Fruit fly (Drosophila melanogaster) whole organism, embryonic: ENCODE data around the gene CG31431.

Experiments used
- B-H2 ChIP-seq: fragments of 200-800 bp; sonication (Bioruptor generic); optimal IDR thresholded peaks from 2 replicates; lab custom pipeline; 2018; ENCODE audit warnings: missing biosample characterization, mild to moderate bottlenecking, missing genetic modification characterization
- BtbVII ChIP-seq: fragments of 200-800 bp; sonication (Bioruptor generic); optimal IDR thresholded peaks from 3 replicates; lab custom pipeline; 2017; ENCODE audit warnings: missing biosample characterization, mild to moderate bottlenecking, missing genetic modification characterization
- Bteb2 ChIP-seq: fragments of 200-800 bp; sonication (Bioruptor generic); optimal IDR thresholded peaks from 2 replicates; lab custom pipeline; 2016; ENCODE audit warnings: missing biosample characterization, missing genetic modification characterization
- CG1024 ChIP-seq: fragments of 200-800 bp; sonication (Bioruptor generic); IDR thresholded peaks from 2 replicates; pipeline ENCODE4 v1.3.6; 2022; ENCODE audit warnings: missing biosample characterization, missing genetic modification characterization
- CG10267 ChIP-seq: fragments of 200-800 bp; sonication (Bioruptor generic); optimal IDR thresholded peaks from 2 replicates; lab custom pipeline; 2018; ENCODE audit warnings: missing biosample characterization, mild to moderate bottlenecking, missing genetic modification characterization, moderate library complexity
- CG11398 ChIP-seq: fragments of 200-800 bp; sonication (Bioruptor generic); optimal IDR thresholded peaks from 2 replicates; lab custom pipeline; 2016; ENCODE audit warnings: missing biosample characterization, missing genetic modification characterization
- CG11723 ChIP-seq: fragments of 200-800 bp; sonication (Bioruptor generic); optimal IDR thresholded peaks from 2 replicates; lab custom pipeline; 2017; ENCODE audit warnings: missing biosample characterization, mild to moderate bottlenecking, missing genetic modification characterization
- CG13287 ChIP-seq: fragments of 200-800 bp; sonication (Bioruptor generic); IDR thresholded peaks from 2 replicates; pipeline ENCODE4 v1.3.6; 2022; ENCODE audit warnings: missing biosample characterization, missing genetic modification characterization; ENCODE audit not compliant: partially characterized antibody
- CG15269 ChIP-seq: fragments of 200-800 bp; sonication (Bioruptor generic); optimal IDR thresholded peaks from 2 replicates; lab custom pipeline; 2018; ENCODE audit warnings: missing biosample characterization, mild to moderate bottlenecking, missing genetic modification characterization, moderate library complexity
- CG2889 ChIP-seq: fragments of 200-800 bp; sonication (Bioruptor generic); IDR thresholded peaks from 3 replicates; pipeline ENCODE4 v1.3.6; 2022; ENCODE audit warnings: missing biosample characterization, missing genetic modification characterization
- CG31224 ChIP-seq: fragments of 200-800 bp; sonication (Bioruptor generic); IDR thresholded peaks from 2 replicates; pipeline ENCODE4 v1.3.6; 2022; ENCODE audit warnings: missing biosample characterization, missing genetic modification characterization
- CG32532 ChIP-seq: fragments of 200-800 bp; sonication (Bioruptor generic); IDR thresholded peaks from 2 replicates; pipeline ENCODE4 v1.3.6; 2022; ENCODE audit warnings: missing biosample characterization, missing genetic modification characterization
- CG42726 ChIP-seq: fragments of 200-800 bp; sonication (Bioruptor generic); IDR thresholded peaks from 2 replicates; pipeline ENCODE4 v1.3.6; 2022; ENCODE audit warnings: missing biosample characterization, missing genetic modification characterization; ENCODE audit not compliant: partially characterized antibody
- CG4404 ChIP-seq: fragments of 200-800 bp; sonication (Bioruptor generic); IDR thresholded peaks from 2 replicates; pipeline ENCODE4 v1.3.6; 2022; ENCODE audit warnings: missing biosample characterization, missing genetic modification characterization
- CG6854 ChIP-seq: fragments of 200-800 bp; sonication (Bioruptor generic); optimal IDR thresholded peaks from 3 replicates; lab custom pipeline; 2017; ENCODE audit warnings: missing biosample characterization, mild to moderate bottlenecking, missing genetic modification characterization
- CG8089 ChIP-seq: fragments of 200-800 bp; sonication (Bioruptor generic); optimal IDR thresholded peaks from 3 replicates; lab custom pipeline; 2016; ENCODE audit warnings: missing biosample characterization, missing genetic modification characterization
- CG8359 ChIP-seq: fragments of 200-800 bp; sonication (Bioruptor generic); optimal IDR thresholded peaks from 2 replicates; lab custom pipeline; 2017; ENCODE audit warnings: missing biosample characterization, mild to moderate bottlenecking, missing genetic modification characterization, borderline replicate concordance
- Dfd ChIP-seq, 2 experiments: fragments of >200 bp; optimal IDR thresholded peaks; 2 replicates each; lab custom pipeline; 2017; ENCODE audit warnings: missing biosample characterization in 2 of 2, missing genetic modification characterization in 2 of 2
- Gsc ChIP-seq: fragments of 200-800 bp; sonication (Bioruptor generic); IDR thresholded peaks from 2 replicates; pipeline ENCODE4 v1.3.6; 2022; ENCODE audit warnings: missing biosample characterization, missing genetic modification characterization
- H15 ChIP-seq: fragments of 200-800 bp; sonication (Bioruptor generic); IDR thresholded peaks from 3 replicates; pipeline ENCODE4 v1.3.6; 2022; ENCODE audit warnings: missing biosample characterization, missing genetic modification characterization
- Hr51 ChIP-seq, 2 experiments: fragments of 200-800 bp; sonication (Bioruptor generic); optimal IDR thresholded peaks; 2 replicates in 1 of 2; 3 replicates in 1 of 2; lab custom pipeline; 2016 to 2018; ENCODE audit warnings: missing biosample characterization in 2 of 2, missing genetic modification characterization in 2 of 2, mild to moderate bottlenecking in 1 of 2, moderate library complexity in 1 of 2
- NK7.1 ChIP-seq: fragments of 200-800 bp; sonication (Bioruptor generic); optimal IDR thresholded peaks from 3 replicates; lab custom pipeline; 2016; ENCODE audit warnings: missing biosample characterization, missing genetic modification characterization
- Poxn ChIP-seq: fragments of 200-800 bp; sonication (Bioruptor generic); IDR thresholded peaks from 2 replicates; pipeline ENCODE4 v1.3.6; 2022; ENCODE audit warnings: missing biosample characterization, missing genetic modification characterization
- Rfx ChIP-seq: fragments of 200-800 bp; sonication (Bioruptor generic); IDR thresholded peaks from 2 replicates; pipeline ENCODE4 v1.3.6; 2022; ENCODE audit warnings: missing biosample characterization, missing genetic modification characterization
- Side ChIP-seq: fragments of 200-800 bp; sonication (Bioruptor generic); optimal IDR thresholded peaks from 2 replicates; lab custom pipeline; 2016; ENCODE audit warnings: missing biosample characterization, missing genetic modification characterization
- Sin3A ChIP-seq: fragments of >200 bp; optimal IDR thresholded peaks from 2 replicates; lab custom pipeline; 2018
- Tbp ChIP-seq: fragments of >200 bp; optimal IDR thresholded peaks from 2 replicates; lab custom pipeline; 2018; ENCODE audit warnings: missing biosample characterization, missing genetic modification characterization
- Xbp1 ChIP-seq: fragments of 200-800 bp; sonication (Bioruptor generic); optimal IDR thresholded peaks from 3 replicates; lab custom pipeline; 2016; ENCODE audit warnings: missing biosample characterization, mild to moderate bottlenecking, missing genetic modification characterization
- ac ChIP-seq: fragments of 200-800 bp; sonication (Bioruptor generic); optimal IDR thresholded peaks from 3 replicates; lab custom pipeline; 2017; ENCODE audit warnings: missing biosample characterization, mild to moderate bottlenecking, missing genetic modification characterization
- chif ChIP-seq, 2 experiments: fragments of 200-800 bp; sonication (Bioruptor generic); optimal IDR thresholded peaks; 3 replicates each; lab custom pipeline; 2016; ENCODE audit warnings: missing biosample characterization in 2 of 2, missing genetic modification characterization in 2 of 2
- ci ChIP-seq: fragments of 200-800 bp; sonication (Bioruptor generic); IDR thresholded peaks from 3 replicates; pipeline ENCODE4 v1.3.6; 2022; ENCODE audit warnings: missing biosample characterization, missing genetic modification characterization
- croc ChIP-seq: fragments of 200-800 bp; sonication (Bioruptor generic); conservative IDR thresholded peaks from 3 replicates; pipeline ENCODE4 v1.3.6; 2022; ENCODE audit warnings: missing biosample characterization, missing genetic modification characterization
- dan ChIP-seq: fragments of 200-800 bp; sonication (Bioruptor generic); IDR thresholded peaks from 2 replicates; pipeline ENCODE4 v1.3.6; 2022; ENCODE audit warnings: missing biosample characterization, missing genetic modification characterization
- dmrt11E ChIP-seq: fragments of 200-800 bp; sonication (Bioruptor generic); optimal IDR thresholded peaks from 3 replicates; lab custom pipeline; 2018; ENCODE audit warnings: missing biosample characterization, mild to moderate bottlenecking, missing genetic modification characterization, moderate library complexity
- esg ChIP-seq: fragments of 200-800 bp; sonication (Bioruptor generic); conservative IDR thresholded peaks from 2 replicates; pipeline ENCODE4 v1.3.6; 2022; ENCODE audit warnings: missing biosample characterization, missing genetic modification characterization
- fd96Cb ChIP-seq: fragments of 200-800 bp; sonication (Bioruptor generic); optimal IDR thresholded peaks from 2 replicates; lab custom pipeline; 2018; ENCODE audit warnings: missing biosample characterization, mild to moderate bottlenecking, missing genetic modification characterization, moderate library complexity
- her ChIP-seq: fragments of 200-800 bp; sonication (Bioruptor generic); optimal IDR thresholded peaks from 2 replicates; lab custom pipeline; 2016; ENCODE audit warnings: missing biosample characterization, missing genetic modification characterization
- jumu ChIP-seq: fragments of 200-800 bp; sonication (Bioruptor generic); optimal IDR thresholded peaks from 3 replicates; lab custom pipeline; 2016; ENCODE audit warnings: missing biosample characterization, missing genetic modification characterization
- knrl ChIP-seq: fragments of 200-800 bp; sonication (Bioruptor generic); IDR thresholded peaks from 3 replicates; pipeline ENCODE4 v1.3.6; 2022; ENCODE audit warnings: missing biosample characterization, missing genetic modification characterization; ENCODE audit not compliant: partially characterized antibody
- nau ChIP-seq: fragments of 200-800 bp; sonication (Bioruptor generic); optimal IDR thresholded peaks from 3 replicates; lab custom pipeline; 2017; ENCODE audit warnings: missing biosample characterization, mild to moderate bottlenecking, missing genetic modification characterization, missing genetic modification reagents
- nom ChIP-seq: fragments of 200-800 bp; sonication (Bioruptor generic); optimal IDR thresholded peaks from 2 replicates; lab custom pipeline; 2017; ENCODE audit warnings: missing biosample characterization, missing genetic modification characterization, mild to moderate bottlenecking, moderate library complexity, missing genetic modification reagents
- pita ChIP-seq: fragments of 200-800 bp; sonication (Bioruptor generic); optimal IDR thresholded peaks from 2 replicates; lab custom pipeline; 2017; ENCODE audit warnings: missing biosample characterization, mild to moderate bottlenecking, missing genetic modification characterization
- pros ChIP-seq: fragments of 200-800 bp; sonication (Bioruptor generic); optimal IDR thresholded peaks from 3 replicates; lab custom pipeline; 2019; ENCODE audit warnings: missing biosample characterization, mild to moderate bottlenecking, missing genetic modification characterization, moderate library complexity
- sens ChIP-seq: fragments of 200-800 bp; sonication (Bioruptor generic); peaks from one replicate; lab custom pipeline; 2016; ENCODE audit warnings: missing biosample characterization, missing genetic modification characterization
- sim ChIP-seq: fragments of 200-800 bp; sonication (Bioruptor generic); IDR thresholded peaks from 2 replicates; pipeline ENCODE4 v1.3.6; 2022; ENCODE audit warnings: missing biosample characterization, missing genetic modification characterization
- sug ChIP-seq: fragments of 200-800 bp; optimal IDR thresholded peaks from 2 replicates; lab custom pipeline; 2019; ENCODE audit warnings: missing biosample characterization, mild to moderate bottlenecking, missing genetic modification characterization, moderate library complexity
- tap ChIP-seq: fragments of 200-800 bp; optimal IDR thresholded peaks from 3 replicates; lab custom pipeline; 2019; ENCODE audit warnings: missing biosample characterization, mild to moderate bottlenecking, missing genetic modification characterization, moderate library complexity
- tll ChIP-seq, 2 experiments: fragments of 200-800 bp in 1 of 2; fragments of >200 bp in 1 of 2; sonication (Bioruptor generic) in 1 of 2; optimal IDR thresholded peaks; 2 replicates each; lab custom pipeline; 2017 to 2019; ENCODE audit warnings: missing biosample characterization in 2 of 2, missing genetic modification characterization in 2 of 2, mild to moderate bottlenecking in 1 of 2, moderate library complexity in 1 of 2
- ttk ChIP-seq: fragments of 200-800 bp; sonication (Bioruptor generic); IDR thresholded peaks from 2 replicates; pipeline ENCODE4 v2.1.2; 2022; ENCODE audit warnings: missing biosample characterization, missing genetic modification characterization
- wdn ChIP-seq: fragments of 200-800 bp; sonication (Bioruptor generic); IDR thresholded peaks from 2 replicates; pipeline ENCODE4 v1.3.6; 2022; ENCODE audit warnings: missing biosample characterization, missing genetic modification characterization

Gene CG31431

dm6 chr3R:21862137-21862850 is 8.2 kb upstream of the CG31431 start (continued):
- TF ChIP-seq her (GFP tag; lab: Kevin White, UChicago) (peak; percentile 41), CG4404 (GFP tag; lab: Robert Waterston, UW) (peak; percentile 32; the same call in 1 of the 2 replicates), CG1024 (GFP tag; lab: Robert Waterston, UW) (no peak), sug (tag; lab: Kevin White, UChicago) (no peak), ac (GFP tag; lab: Kevin White, UChicago) (peak; percentile 48), CG2889 (GFP tag; lab: Robert Waterston, UW) (no peak), CG8359 (GFP tag; lab: Kevin White, UChicago) (peak; percentile 51), Gsc (GFP tag; lab: Robert Waterston, UW) (no peak), BtbVII (GFP tag; lab: Kevin White, UChicago) (no peak), B-H2 (no peak), CG32532 (no peak), ci (peak; percentile 95), pita (no peak), Dfd (GFP tag; optimal IDR thresholded peaks at IDR 0.05; lab: Kevin White, UChicago) (no peak), croc (GFP tag; lab: Robert Waterston, UW) (peak; percentile 79; the same call in 2 of the 3 replicates), fd96Cb (peak; percentile 75), sim (GFP tag; lab: Robert Waterston, UW) (peak; percentile 59; the same call in 1 of the 2 replicates), CG11723 (peak; percentile 79), Xbp1 (GFP tag; lab: Kevin White, UChicago) (peak; percentile 81), CG31224 (GFP tag; lab: Robert Waterston, UW) (no peak), H15 (GFP tag; lab: Robert Waterston, UW) (peak; percentile 76), Hr51 (GFP tag; optimal IDR thresholded peaks at IDR 0.05; lab: Kevin White, UChicago) (peak in 1 of 2 experiments; percentile 86), CG15269 (tag; lab: Kevin White, UChicago) (peak; percentile 74), nom (GFP tag; lab: Kevin White, UChicago) (no peak), CG8089 (peak; percentile 11), Sin3A (lab: Kevin White, UChicago) (no peak), pros (peak; percentile 57), nau (GFP tag; lab: Kevin White, UChicago) (peak; percentile 56), tap (peak; percentile 56), NK7.1 (GFP tag; lab: Kevin White, UChicago) (no peak), CG11398 (GFP tag; lab: Kevin White, UChicago) (no peak), CG6854 (GFP tag; lab: Kevin White, UChicago) (no peak), wdn (GFP tag; lab: Robert Waterston, UW) (no peak), jumu (GFP tag; lab: Kevin White, UChicago) (peak; percentile 38), dan (GFP tag; lab: Robert Waterston, UW) (no peak), CG13287 (GFP tag; lab: Robert Waterston, UW) (no peak), knrl (GFP tag; lab: Robert Waterston, UW) (no peak), ttk (peak; percentile 76), tll (GFP tag; optimal IDR thresholded peaks at IDR 0.05; lab: Kevin White, UChicago) (no peak), Poxn (GFP tag; lab: Robert Waterston, UW) (no peak), dmrt11E (tag; lab: Kevin White, UChicago) (peak; percentile 90), sens (peak; percentile 95), Rfx (no peak), CG10267 (peak; percentile 56), Bteb2 (GFP tag; lab: Kevin White, UChicago) (no peak), Tbp (GFP tag; lab: Kevin White, UChicago) (no peak), CG42726 (GFP tag; lab: Robert Waterston, UW) (no peak), Side (GFP tag; lab: Kevin White, UChicago) (peak; percentile 36), esg (GFP tag; lab: Robert Waterston, UW) (peak; percentile 65), chif (GFP tag; optimal IDR thresholded peaks at IDR 0.05; lab: Kevin White, UChicago) (peak in 1 of 2 experiments; percentile 81)
